Worm (Caenorhabditis elegans) whole organism, young adult: ENCODE results near the gene R09D1.12.

Source experiments
- D2030.7 ChIP-seq: fragments of 200-800 bp; sonication (Bioruptor generic); IDR thresholded peaks from 2 replicates; pipeline ENCODE4 v1.3.6; 2022; ENCODE audit warnings: missing genetic modification reagents, missing genetic modification characterization, missing compliant biosample characterization
- aptf-3 ChIP-seq: fragments of 200-800 bp; sonication (Bioruptor generic); IDR thresholded peaks from 2 replicates; pipeline ENCODE4 v1.3.6; 2022; ENCODE audit warnings: missing genetic modification characterization, missing compliant biosample characterization
- attf-5 ChIP-seq: fragments of 200-800 bp; sonication (Bioruptor generic); optimal IDR thresholded peaks from 2 replicates; lab custom pipeline; 2018; ENCODE audit warnings: mild to moderate bottlenecking, missing genetic modification characterization, missing compliant biosample characterization
- cebp-1 ChIP-seq, 2 experiments: fragments of 200-800 bp in 1 of 2; sonication (Bioruptor generic) in 1 of 2; sonication (generic microtip) in 1 of 2; IDR thresholded peaks in 1 of 2; optimal IDR thresholded peaks in 1 of 2; 2 replicates each; pipeline versions ENCODE4 v1.3.6 to Lab custom; 2017 to 2022; ENCODE audit warnings: missing compliant biosample characterization in 2 of 2, missing genetic modification characterization in 2 of 2, mild to moderate bottlenecking in 1 of 2, missing genetic modification reagents in 1 of 2, moderate library complexity in 1 of 2
- chd-7 ChIP-seq: sonication (generic microtip); optimal IDR thresholded peaks from 2 replicates; lab custom pipeline; 2016; ENCODE audit warnings: mild to moderate bottlenecking, missing genetic modification characterization, moderate library complexity, missing compliant biosample characterization
- ekl-4 ChIP-seq: fragments of 200-800 bp; sonication (Bioruptor generic); IDR thresholded peaks from 2 replicates; pipeline ENCODE4 v1.3.6; 2022; ENCODE audit warnings: missing genetic modification reagents, missing genetic modification characterization, missing compliant biosample characterization
- him-1 ChIP-seq: sonication (generic microtip); optimal IDR thresholded peaks from 2 replicates; lab custom pipeline; 2016; ENCODE audit warnings: missing genotype, missing genetic modification reagents, missing genetic modification characterization, missing compliant biosample characterization
- lin-35 ChIP-seq, 3 experiments: fragments of 150-350 bp in 2 of 3; sonication (generic microtip) in 1 of 3; optimal IDR thresholded peaks; 2 replicates each; lab custom pipeline; 2014 to 2018; ENCODE audit warnings: missing biosample characterization in 3 of 3, missing genetic modification characterization in 3 of 3, missing genetic modification reagents in 3 of 3
- madf-10 ChIP-seq: sonication (generic microtip); optimal IDR thresholded peaks from 2 replicates; lab custom pipeline; 2016; ENCODE audit warnings: mild to moderate bottlenecking, missing genetic modification characterization, missing compliant biosample characterization
- mxl-1 ChIP-seq: sonication (generic microtip); optimal IDR thresholded peaks from 2 replicates; lab custom pipeline; 2016; ENCODE audit warnings: missing genetic modification characterization, missing compliant biosample characterization
- nfyb-1 ChIP-seq: fragments of 200-800 bp; sonication (Bioruptor generic); IDR thresholded peaks from 2 replicates; pipeline ENCODE4 v1.3.6; 2022; ENCODE audit warnings: missing genetic modification reagents, missing genetic modification characterization, missing compliant biosample characterization
- sdz-38 ChIP-seq: sonication (generic microtip); optimal IDR thresholded peaks from 2 replicates; lab custom pipeline; 2016; ENCODE audit warnings: missing genotype, missing genetic modification characterization, missing compliant biosample characterization
- unc-130 ChIP-seq: sonication (generic microtip); optimal IDR thresholded peaks from 2 replicates; lab custom pipeline; 2016; ENCODE audit warnings: missing genetic modification reagents, missing genetic modification characterization, missing compliant biosample characterization
- unc-62 ChIP-seq: fragments of 150-350 bp; optimal IDR thresholded peaks from 2 replicates; lab custom pipeline; 2014; ENCODE audit warnings: missing biosample characterization, missing genetic modification reagents, missing genetic modification characterization

ce11 chrII:9487337-9487950 lies 35.4 kb upstream of the R09D1.12 start, which contains the start of gene T19H5.4:
- TF ChIP-seq D2030.7 (GFP tag; lab: Robert Waterston, UW) (no peak), lin-35 (GFP tag; optimal IDR thresholded peaks at IDR 0.05; lab: Kevin White, UChicago) (no peak), ekl-4 (GFP tag; lab: Robert Waterston, UW) (no peak), him-1 (tag; lab: Kevin White, UChicago) (no peak), madf-10 (peak; percentile 14), attf-5 (GFP tag; lab: Kevin White, UChicago) (peak; percentile 82), cebp-1 (GFP tag; IDR thresholded peaks at IDR 0.05; lab: Robert Waterston, UW) (peak; percentile 61; the same call in 1 of the 2 replicates), cebp-1 (tag; optimal IDR thresholded peaks at IDR 0.05; lab: Kevin White, UChicago) (peak; percentile 82), unc-130 (GFP tag; lab: Kevin White, UChicago) (no peak), aptf-3 (no peak), unc-62 (GFP tag; lab: Kevin White, UChicago) (no peak), sdz-38 (tag; lab: Kevin White, UChicago) (no peak), nfyb-1 (GFP tag; lab: Robert Waterston, UW) (peak; percentile 29; the same call in 1 of the 2 replicates), mxl-1 (no peak), chd-7 (tag; lab: Kevin White, UChicago) (peak; percentile 70)
